Worm (Caenorhabditis elegans) whole organism, mixed stage, embryonic: ENCODE measurements around the gene arp-1.
"Not testable (repeated sequence)": the region's sequence is repeated elsewhere in the genome, so short reads cannot be mapped to it uniquely, and the experiment has no call there.

Experiments used
- M03D4.4 ChIP-seq: sonication (generic microtip); optimal IDR thresholded peaks from 2 replicates; lab custom pipeline; 2017; ENCODE audit warnings: mild to moderate bottlenecking, missing genetic modification characterization, missing compliant biosample characterization
- bed-3 ChIP-seq: fragments of 200-800 bp; sonication (Bioruptor generic); optimal IDR thresholded peaks from 3 replicates; lab custom pipeline; 2018; ENCODE audit warnings: mild to moderate bottlenecking, missing genetic modification characterization, moderate library complexity, missing compliant biosample characterization
- ceh-43 ChIP-seq: fragments of 200-800 bp; sonication (Bioruptor generic); optimal IDR thresholded peaks from 2 replicates; lab custom pipeline; 2018; ENCODE audit warnings: mild to moderate bottlenecking, missing genetic modification characterization, moderate library complexity, missing compliant biosample characterization
- ces-1 ChIP-seq: fragments of 150-350 bp; optimal IDR thresholded peaks from 2 replicates; lab custom pipeline; 2014; ENCODE audit warnings: missing biosample characterization, missing genetic modification reagents, missing genetic modification characterization
- cnd-1 ChIP-seq: fragments of 200-800 bp; sonication (Bioruptor generic); optimal IDR thresholded peaks from 2 replicates; lab custom pipeline; 2018; ENCODE audit warnings: mild to moderate bottlenecking, missing genetic modification characterization, missing compliant biosample characterization
- drap-1 ChIP-seq: fragments of 200-800 bp; sonication (Bioruptor generic); optimal IDR thresholded peaks from 3 replicates; lab custom pipeline; 2018; ENCODE audit warnings: mild to moderate bottlenecking, missing genetic modification characterization, missing compliant biosample characterization
- elt-1 ChIP-seq: sonication (generic microtip); optimal IDR thresholded peaks from 2 replicates; lab custom pipeline; 2017; ENCODE audit warnings: missing genetic modification characterization, mild to moderate bottlenecking, missing compliant biosample characterization, antibody characterized with exemption, moderate library complexity, borderline replicate concordance; ENCODE audit not compliant: insufficient read depth
- flh-1 ChIP-seq: fragments of 200-800 bp; sonication (Bioruptor generic); optimal IDR thresholded peaks from 2 replicates; lab custom pipeline; 2018; ENCODE audit warnings: mild to moderate bottlenecking, missing genetic modification characterization, moderate library complexity, missing compliant biosample characterization
- ham-2 ChIP-seq: fragments of 200-800 bp; sonication (Bioruptor generic); optimal IDR thresholded peaks from 2 replicates; lab custom pipeline; 2018; ENCODE audit warnings: mild to moderate bottlenecking, missing genetic modification characterization, missing compliant biosample characterization
- lin-13 ChIP-seq: fragments of 150-350 bp; optimal IDR thresholded peaks from 2 replicates; lab custom pipeline; 2014; ENCODE audit warnings: missing biosample characterization, missing genetic modification characterization
- lin-32 ChIP-seq: fragments of 200-800 bp; sonication (Bioruptor generic); optimal IDR thresholded peaks from 2 replicates; lab custom pipeline; 2018; ENCODE audit warnings: mild to moderate bottlenecking, missing genetic modification characterization, missing compliant biosample characterization
- mab-5 ChIP-seq: fragments of 150-350 bp; optimal IDR thresholded peaks from 2 replicates; lab custom pipeline; 2014; ENCODE audit warnings: missing biosample characterization, missing genetic modification characterization
- mep-1 ChIP-seq: fragments of 150-350 bp; optimal IDR thresholded peaks from 2 replicates; lab custom pipeline; 2017; ENCODE audit warnings: missing biosample characterization, missing genetic modification reagents, missing genetic modification characterization, inconsistent platforms
- mls-2 ChIP-seq: sonication (generic microtip); optimal IDR thresholded peaks from 2 replicates; lab custom pipeline; 2016; ENCODE audit warnings: mild to moderate bottlenecking, missing genetic modification characterization, moderate library complexity, missing compliant biosample characterization
- nhr-12 ChIP-seq: fragments of 150-350 bp; optimal IDR thresholded peaks from 2 replicates; lab custom pipeline; 2014; ENCODE audit warnings: missing biosample characterization, missing genetic modification characterization
- nhr-237 ChIP-seq: fragments of 150-350 bp; optimal IDR thresholded peaks from 2 replicates; lab custom pipeline; 2014; ENCODE audit warnings: missing biosample characterization, missing genetic modification characterization
- nhr-28 ChIP-seq: fragments of 150-350 bp; optimal IDR thresholded peaks from 2 replicates; lab custom pipeline; 2014; ENCODE audit warnings: missing biosample characterization, missing genetic modification characterization
- nhr-76 ChIP-seq: sonication (generic microtip); optimal IDR thresholded peaks from 2 replicates; lab custom pipeline; 2017; ENCODE audit warnings: missing biosample characterization, missing genetic modification characterization
- pha-4 ChIP-seq: fragments of 150-350 bp; optimal IDR thresholded peaks from 2 replicates; lab custom pipeline; 2018; ENCODE audit warnings: missing biosample characterization, missing genetic modification reagents, missing genetic modification characterization
- snpc-4 ChIP-seq: fragments of 150-350 bp; optimal IDR thresholded peaks from 2 replicates; lab custom pipeline; 2014; ENCODE audit warnings: missing biosample characterization, missing genetic modification characterization
- sptf-1 ChIP-seq: sonication (generic microtip); optimal IDR thresholded peaks from 2 replicates; lab custom pipeline; 2017; ENCODE audit warnings: mild to moderate bottlenecking, missing genetic modification characterization, moderate library complexity, missing compliant biosample characterization
- tbx-8 ChIP-seq: fragments of 200-800 bp; sonication (Bioruptor generic); optimal IDR thresholded peaks from 2 replicates; lab custom pipeline; 2018; ENCODE audit warnings: mild to moderate bottlenecking, missing genetic modification characterization, moderate library complexity, missing compliant biosample characterization
- unc-120 ChIP-seq: sonication (generic microtip); optimal IDR thresholded peaks from 2 replicates; lab custom pipeline; 2017; ENCODE audit warnings: missing genetic modification characterization, missing compliant biosample characterization; ENCODE audit not compliant: poor library complexity, severe bottlenecking
- unc-39 ChIP-seq: fragments of 150-350 bp; optimal IDR thresholded peaks from 2 replicates; lab custom pipeline; 2014; ENCODE audit warnings: missing biosample characterization, missing genetic modification characterization
- unc-62 ChIP-seq: fragments of 150-350 bp; optimal IDR thresholded peaks from 2 replicates; lab custom pipeline; 2014; ENCODE audit warnings: missing biosample characterization, missing genetic modification reagents, missing genetic modification characterization
- zip-8 ChIP-seq: fragments of 150-350 bp; optimal IDR thresholded peaks from 2 replicates; lab custom pipeline; 2014; ENCODE audit warnings: missing biosample characterization, missing genetic modification characterization
- ztf-11 ChIP-seq: fragments of 150-350 bp; optimal IDR thresholded peaks from 2 replicates; lab custom pipeline; 2014; ENCODE audit warnings: missing biosample characterization, missing genetic modification characterization

arp-1 gene

DNA sequence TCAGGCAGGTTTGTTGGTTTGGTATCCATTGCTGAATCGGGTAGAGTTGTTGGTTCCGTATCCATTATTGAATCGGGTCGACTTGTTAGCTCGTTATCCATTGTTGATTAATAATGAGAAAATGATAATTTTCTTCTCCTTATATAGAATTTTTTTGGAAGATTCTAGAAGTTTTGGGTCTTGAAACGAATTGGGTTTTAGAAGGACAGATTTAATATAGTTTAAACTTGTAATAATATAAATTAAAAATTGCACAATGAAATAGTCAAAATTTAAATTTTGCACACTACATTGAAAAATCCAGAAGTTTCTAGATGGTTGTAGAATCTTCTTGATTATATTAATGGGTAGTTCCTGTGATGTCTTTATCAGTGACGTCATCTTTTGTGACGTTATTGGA, 20.8 kb downstream of the arp-1 start, which contains the start of gene Y53F4B.26:
Gene Y53F4B.26 (minus strand): TSS at position 101 of the 400 bp plus-strand sequence.
- TF ChIP-seq M03D4.4 (tag; lab: Kevin White, UChicago); cnd-1 (tag; lab: Kevin White, UChicago); mab-5: not testable (repeated sequence)

DNA sequence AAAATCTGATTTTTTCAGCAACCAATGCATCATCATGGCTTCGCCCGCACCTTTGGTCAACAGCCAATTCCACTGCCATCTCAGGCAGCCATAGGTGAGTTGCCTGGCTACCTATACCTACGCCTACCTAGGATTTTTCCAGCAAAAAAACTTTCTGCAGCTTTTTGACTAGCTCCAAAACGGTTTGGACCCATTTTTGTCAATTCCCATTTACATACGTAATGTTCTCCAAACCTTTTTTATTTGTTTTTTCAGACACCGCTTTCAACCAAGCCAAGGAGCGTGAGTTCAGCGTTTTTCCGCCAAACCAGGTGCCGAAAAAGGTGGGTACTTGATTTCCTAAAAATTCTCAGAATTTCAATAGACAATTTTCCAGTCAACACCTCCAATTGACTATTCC, 23.6 kb downstream of the arp-1 start:
- no peak for TF ChIP-seq nhr-237 (tag; lab: Kevin White, UChicago)
- no peak for TF ChIP-seq unc-62 (GFP tag; lab: Kevin White, UChicago)

ce11 chrII:15145594-15145993, 25.5 kb downstream of the arp-1 start, which contains the start of gene Y53F4B.27:
Gene Y53F4B.27, plus strand, starts transcription at chrII:15145894.
- TF ChIP-seq nhr-76 (no peak), ceh-43 (GFP tag; lab: Kevin White, UChicago) (no peak)

DNA sequence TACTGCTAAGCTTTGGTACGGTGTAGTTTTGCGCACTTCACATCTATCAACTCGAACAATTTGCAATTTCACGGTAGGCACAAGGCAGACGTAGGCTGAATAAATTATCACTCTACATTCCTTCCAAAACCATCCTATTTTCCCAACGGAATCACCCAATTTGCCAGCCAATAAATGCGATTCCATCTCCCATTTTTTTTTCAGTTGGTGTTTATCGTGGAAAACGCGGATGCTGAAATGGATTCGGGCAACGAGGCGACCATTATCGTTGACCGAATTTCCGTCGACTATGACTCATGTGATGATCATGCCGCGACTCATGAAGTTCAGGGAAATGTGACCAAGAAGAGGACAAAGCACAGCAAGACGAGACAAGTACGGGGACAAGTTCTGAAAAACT, 28.3 kb downstream of the arp-1 start:
- TF ChIP-seq sptf-1 (tag; lab: Kevin White, UChicago) (no peak), nhr-76 (no peak), flh-1 (no peak)

- no peak for TF ChIP-seq lin-13 (tag; lab: Kevin White, UChicago)
- no peak for TF ChIP-seq ces-1 (GFP tag; lab: Kevin White, UChicago)
- TF ChIP-seq tbx-8: no peak
- no peak for TF ChIP-seq mls-2 (tag; lab: Kevin White, UChicago)
- no peak for TF ChIP-seq elt-1 (tag; lab: Kevin White, UChicago)
- no peak for TF ChIP-seq sptf-1 (tag; lab: Kevin White, UChicago)
- TF ChIP-seq nhr-28: no peak
- TF ChIP-seq mab-5: no peak
- TF ChIP-seq cnd-1 (tag; lab: Kevin White, UChicago): no peak
- TF ChIP-seq zip-8: no peak
- TF ChIP-seq nhr-12 (tag; lab: Kevin White, UChicago): no peak
- TF ChIP-seq unc-120 (tag; lab: Kevin White, UChicago): no peak
- no peak for TF ChIP-seq mep-1
- TF ChIP-seq ham-2 (GFP tag; lab: Kevin White, UChicago): no peak
- no peak for TF ChIP-seq ztf-11
- no peak for TF ChIP-seq bed-3 (GFP tag; lab: Kevin White, UChicago)
- TF ChIP-seq, all 35 proteins: peak for 0
Observed at ce11 chrII:15157880-15158279, 37.8 kb downstream of the arp-1 start, which contains the start of gene ptr-20. Gene ptr-20, plus strand, starts transcription at chrII:15158180.

DNA sequence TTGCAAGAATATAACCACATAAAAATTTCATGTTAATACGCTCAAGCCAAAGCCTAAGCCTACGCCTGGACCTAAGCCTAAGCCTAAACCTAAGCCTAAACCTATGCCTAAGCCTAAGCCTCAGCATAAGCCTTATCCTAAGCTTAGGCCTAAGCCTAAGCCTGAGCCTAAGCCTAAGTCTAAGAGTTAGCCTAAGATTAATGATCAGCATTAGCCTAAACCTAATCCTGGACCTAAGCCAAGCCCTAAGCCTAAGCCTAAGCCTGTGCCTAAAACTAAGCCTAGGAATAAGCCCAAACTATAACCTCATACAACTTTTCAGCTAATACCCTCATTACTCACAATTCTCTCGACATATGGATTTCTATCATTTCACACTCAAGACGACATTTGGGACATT, 38.3 kb downstream of the arp-1 start:
- no peak for TF ChIP-seq elt-1 (tag; lab: Kevin White, UChicago)
- TF ChIP-seq tbx-8: no peak
- no peak for TF ChIP-seq sptf-1 (tag; lab: Kevin White, UChicago)
- no peak for TF ChIP-seq lin-32 (GFP tag; lab: Kevin White, UChicago)
- TF ChIP-seq drap-1 (GFP tag; lab: Kevin White, UChicago): no peak
- TF ChIP-seq flh-1: no peak
- TF ChIP-seq M03D4.4 (tag; lab: Kevin White, UChicago): no peak
- no peak for TF ChIP-seq unc-62 (GFP tag; lab: Kevin White, UChicago)
- no peak for TF ChIP-seq nhr-12 (tag; lab: Kevin White, UChicago)
- TF ChIP-seq lin-13 (tag; lab: Kevin White, UChicago): no peak
- TF ChIP-seq bed-3 (GFP tag; lab: Kevin White, UChicago): no peak
- TF ChIP-seq zip-8: no peak
- TF ChIP-seq, all 35 proteins: peak for 0

DNA sequence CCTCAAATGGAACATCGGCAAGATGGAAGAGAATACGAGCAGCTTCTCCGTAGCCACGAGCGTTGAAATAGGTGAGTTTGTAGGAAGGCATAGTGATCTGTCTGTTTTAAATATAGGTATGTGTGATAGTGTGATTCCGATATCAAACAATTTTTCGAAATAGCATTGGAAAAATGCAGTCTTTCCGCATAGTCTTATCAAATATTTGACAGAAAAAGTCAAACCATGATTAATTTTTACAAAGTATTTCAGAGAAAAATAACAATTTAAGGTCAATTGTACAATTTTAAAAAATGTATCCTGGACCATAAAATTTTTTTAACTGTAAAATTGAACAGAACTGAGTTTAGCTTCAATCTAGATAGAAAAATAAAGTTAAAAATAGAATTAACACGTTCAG, 44.4 kb downstream of the arp-1 start, which contains the start of gene gst-26:
Gene gst-26 (minus strand): TSS at position 101 of the 400 bp plus-strand sequence.
- no peak for TF ChIP-seq drap-1 (GFP tag; lab: Kevin White, UChicago)
- no peak for TF ChIP-seq unc-39 (tag; lab: Kevin White, UChicago)
- TF ChIP-seq nhr-237 (tag; lab: Kevin White, UChicago): no peak
- TF ChIP-seq mep-1: no peak
- TF ChIP-seq sptf-1 (tag; lab: Kevin White, UChicago): no peak
- no peak for TF ChIP-seq mab-5
- no peak for TF ChIP-seq pha-4 (tag; lab: Kevin White, UChicago)
- TF ChIP-seq snpc-4 (tag; lab: Kevin White, UChicago): no peak
